Worm (Caenorhabditis elegans) whole organism, L3 larva: ENCODE results near the gene F43C11.12.

Source experiments
- R02D3.7 ChIP-seq: fragments of 150-350 bp; optimal IDR thresholded peaks from 2 replicates; lab custom pipeline; 2014; ENCODE audit warnings: missing biosample characterization, missing genetic modification characterization
- ZK546.5 ChIP-seq: sonication (generic microtip); optimal IDR thresholded peaks from 2 replicates; lab custom pipeline; 2017; ENCODE audit warnings: missing biosample characterization, missing genetic modification characterization
- ama-1 ChIP-seq: fragments of 150-350 bp; optimal IDR thresholded peaks from 2 replicates; lab custom pipeline; 2018
- ceh-16 ChIP-seq: sonication (generic microtip); optimal IDR thresholded peaks from 2 replicates; lab custom pipeline; 2017; ENCODE audit warnings: missing biosample characterization, missing genetic modification characterization
- ceh-28 ChIP-seq: fragments of 150-350 bp; optimal IDR thresholded peaks from 2 replicates; lab custom pipeline; 2014; ENCODE audit warnings: missing biosample characterization, missing genetic modification reagents, missing genetic modification characterization
- ceh-82 ChIP-seq: fragments of 150-350 bp; optimal IDR thresholded peaks from 2 replicates; lab custom pipeline; 2014; ENCODE audit warnings: missing biosample characterization, missing genetic modification characterization
- daf-12 ChIP-seq: fragments of 150-350 bp; optimal IDR thresholded peaks from 2 replicates; lab custom pipeline; 2014; ENCODE audit warnings: missing biosample characterization, missing genetic modification reagents, missing genetic modification characterization
- egl-27 ChIP-seq: sonication (generic microtip); optimal IDR thresholded peaks from 4 replicates; lab custom pipeline; 2017; ENCODE audit warnings: missing biosample characterization, missing genetic modification reagents, missing genetic modification characterization
- egl-5 ChIP-seq: fragments of 150-350 bp; optimal IDR thresholded peaks from 2 replicates; lab custom pipeline; 2017; ENCODE audit warnings: missing biosample characterization, missing genetic modification reagents, missing genetic modification characterization, inconsistent platforms
- elt-2 ChIP-seq: sonication (generic microtip); optimal IDR thresholded peaks from 2 replicates; lab custom pipeline; 2016; ENCODE audit warnings: missing genetic modification reagents, mild to moderate bottlenecking, missing genetic modification characterization, missing compliant biosample characterization
- elt-3 ChIP-seq, 3 experiments: fragments of 150-350 bp in 1 of 3; sonication (generic microtip) in 2 of 3; optimal IDR thresholded peaks; 2 replicates in 2 of 3; 4 replicates in 1 of 3; lab custom pipeline; 2014 to 2017; ENCODE audit warnings: missing biosample characterization in 3 of 3, missing genetic modification characterization in 3 of 3
- eor-1 ChIP-seq, 2 experiments: fragments of 150-350 bp; optimal IDR thresholded peaks; 2 replicates each; lab custom pipeline; 2014 to 2018; ENCODE audit warnings: missing biosample characterization in 2 of 2, missing genetic modification characterization in 2 of 2
- fkh-10 ChIP-seq: sonication (generic microtip); optimal IDR thresholded peaks from 2 replicates; lab custom pipeline; 2017; ENCODE audit warnings: missing biosample characterization, missing genetic modification reagents, missing genetic modification characterization
- fkh-2 ChIP-seq: fragments of 150-350 bp; optimal IDR thresholded peaks from 2 replicates; lab custom pipeline; 2014; ENCODE audit warnings: missing biosample characterization, missing genetic modification reagents, missing genetic modification characterization
- fos-1 ChIP-seq: fragments of 150-350 bp; optimal IDR thresholded peaks from 2 replicates; lab custom pipeline; 2014; ENCODE audit warnings: missing biosample characterization, missing genetic modification characterization
- jun-1 ChIP-seq: fragments of 150-350 bp; optimal IDR thresholded peaks from 2 replicates; lab custom pipeline; 2014; ENCODE audit warnings: missing biosample characterization, missing genetic modification reagents, missing genetic modification characterization
- lin-39 ChIP-seq: fragments of 150-350 bp; optimal IDR thresholded peaks from 2 replicates; lab custom pipeline; 2018; ENCODE audit warnings: missing biosample characterization, missing genetic modification reagents, missing genetic modification characterization
- lsy-12 ChIP-seq: sonication (generic microtip); optimal IDR thresholded peaks from 2 replicates; lab custom pipeline; 2016; ENCODE audit warnings: mild to moderate bottlenecking, missing genetic modification characterization, missing compliant biosample characterization
- mdl-1 ChIP-seq: fragments of 150-350 bp; optimal IDR thresholded peaks from 2 replicates; lab custom pipeline; 2014; ENCODE audit warnings: missing biosample characterization, missing genetic modification characterization
- mml-1 ChIP-seq: fragments of 150-350 bp; sonication (generic microtip); optimal IDR thresholded peaks from 3 replicates; lab custom pipeline; 2014; ENCODE audit warnings: missing biosample characterization, missing genetic modification characterization
- nhr-12 ChIP-seq: fragments of 150-350 bp; optimal IDR thresholded peaks from 2 replicates; lab custom pipeline; 2014; ENCODE audit warnings: missing biosample characterization, missing genetic modification characterization
- nhr-23 ChIP-seq: fragments of 150-350 bp; optimal IDR thresholded peaks from 2 replicates; lab custom pipeline; 2014; ENCODE audit warnings: missing biosample characterization, missing genetic modification reagents, missing genetic modification characterization
- nhr-237 ChIP-seq: fragments of 150-350 bp; optimal IDR thresholded peaks from 2 replicates; lab custom pipeline; 2014; ENCODE audit warnings: missing biosample characterization, missing genetic modification characterization
- nhr-25 ChIP-seq: sonication (generic microtip); optimal IDR thresholded peaks from 2 replicates; lab custom pipeline; 2017; ENCODE audit warnings: missing biosample characterization, missing genetic modification characterization
- nhr-28 ChIP-seq: fragments of 150-350 bp; optimal IDR thresholded peaks from 2 replicates; lab custom pipeline; 2014; ENCODE audit warnings: missing biosample characterization, missing genetic modification characterization
- nhr-43 ChIP-seq: sonication (generic microtip); optimal IDR thresholded peaks from 2 replicates; lab custom pipeline; 2016; ENCODE audit warnings: mild to moderate bottlenecking, missing genetic modification characterization, missing compliant biosample characterization; ENCODE audit not compliant: poor library complexity, severe bottlenecking
- nhr-67 ChIP-seq: fragments of 150-350 bp; optimal IDR thresholded peaks from 2 replicates; lab custom pipeline; 2014; ENCODE audit warnings: missing biosample characterization, missing genetic modification characterization
- nhr-77 ChIP-seq: fragments of 150-350 bp; optimal IDR thresholded peaks from 2 replicates; lab custom pipeline; 2014; ENCODE audit warnings: missing biosample characterization, missing genetic modification characterization
- pqm-1 ChIP-seq: fragments of 150-350 bp; optimal IDR thresholded peaks from 2 replicates; lab custom pipeline; 2017; ENCODE audit warnings: missing biosample characterization, missing genetic modification characterization, inconsistent platforms
- sea-2 ChIP-seq: fragments of 150-350 bp; sonication (generic microtip); optimal IDR thresholded peaks from 4 replicates; lab custom pipeline; 2014; ENCODE audit warnings: missing biosample characterization, missing genetic modification reagents, missing genetic modification characterization
- skn-1 ChIP-seq: fragments of 150-350 bp; optimal IDR thresholded peaks from 2 replicates; lab custom pipeline; 2014; ENCODE audit warnings: missing biosample characterization, missing genetic modification characterization
- snpc-4 ChIP-seq: fragments of 150-350 bp; optimal IDR thresholded peaks from 2 replicates; lab custom pipeline; 2014; ENCODE audit warnings: missing biosample characterization, missing genetic modification characterization
- unc-62 ChIP-seq: fragments of 150-350 bp; sonication (generic microtip); optimal IDR thresholded peaks from 4 replicates; lab custom pipeline; 2014; ENCODE audit warnings: missing biosample characterization, missing genetic modification reagents, missing genetic modification characterization
- zag-1 ChIP-seq: fragments of 150-350 bp; optimal IDR thresholded peaks from 2 replicates; lab custom pipeline; 2014; ENCODE audit warnings: missing biosample characterization, missing genetic modification characterization
- ztf-11 ChIP-seq: fragments of 150-350 bp; optimal IDR thresholded peaks from 2 replicates; lab custom pipeline; 2014; ENCODE audit warnings: missing biosample characterization, missing genetic modification characterization
- ztf-4 ChIP-seq: fragments of 150-350 bp; optimal IDR thresholded peaks from 2 replicates; lab custom pipeline; 2014; ENCODE audit warnings: missing biosample characterization, missing genetic modification characterization

F43C11.12 gene

DNA sequence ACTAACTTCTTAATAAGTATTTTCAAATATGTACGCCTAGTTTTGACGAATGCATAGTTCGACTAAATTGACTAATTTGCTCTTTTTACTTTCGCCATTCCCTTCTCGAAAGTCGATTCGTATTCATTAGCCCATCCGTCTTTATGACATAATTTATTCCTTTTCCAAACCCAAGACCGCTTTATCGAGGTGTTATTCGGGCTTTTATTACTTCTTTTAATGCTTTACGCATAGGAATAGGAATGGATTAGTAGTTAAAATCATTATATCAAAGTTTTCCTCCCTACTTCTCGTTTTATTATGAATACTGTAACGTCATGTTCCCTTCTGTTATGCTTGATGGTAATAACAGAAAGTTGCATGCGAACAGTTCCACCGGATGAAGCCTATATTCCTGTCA, 8.4 kb upstream of the F43C11.12 start, which contains the start of gene F16G10.2:
F16G10.2 (plus strand) TSS at position 301 of the 400 bp plus-strand sequence.
- TF ChIP-seq nhr-43 (tag; lab: Kevin White, UChicago) (no peak), nhr-25 (tag; lab: Kevin White, UChicago) (no peak), sea-2 (GFP tag; lab: Kevin White, UChicago) (no peak), jun-1 (no peak), nhr-12 (tag; lab: Kevin White, UChicago) (no peak), ztf-11 (tag; lab: Kevin White, UChicago) (no peak), nhr-77 (tag; lab: Kevin White, UChicago) (no peak), egl-27 (tag; lab: Kevin White, UChicago) (no peak), unc-62 (GFP tag; lab: Kevin White, UChicago) (no peak), pqm-1 (tag; lab: Kevin White, UChicago) (no peak), zag-1 (tag; lab: Kevin White, UChicago) (no peak), ceh-28 (tag; lab: Kevin White, UChicago) (no peak), ZK546.5 (no peak)

DNA sequence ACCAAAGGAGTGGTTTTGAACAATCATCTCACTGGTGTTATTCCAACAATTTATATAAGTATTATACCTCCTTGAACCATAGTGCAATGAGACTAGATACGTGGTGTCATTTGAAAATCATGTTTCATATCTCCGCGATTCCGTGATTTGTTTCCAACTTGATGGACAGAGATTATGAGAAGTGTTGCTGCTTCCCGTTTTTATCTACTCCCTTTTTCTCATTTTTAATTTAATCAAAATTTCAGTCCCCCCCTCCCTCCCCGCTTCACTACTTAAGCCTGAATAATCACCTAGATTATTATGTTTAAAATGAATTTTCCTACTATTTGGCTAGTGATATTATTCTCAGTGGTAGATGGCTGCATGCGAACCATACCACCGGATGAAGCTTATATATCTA, 5.6 kb upstream of the F43C11.12 start, which contains the start of gene F16G10.3:
F16G10.3 (plus strand) TSS at position 301 of the 400 bp plus-strand sequence.
- no peak for TF ChIP-seq daf-12 (tag; lab: Kevin White, UChicago)
- TF ChIP-seq mdl-1 (tag; lab: Kevin White, UChicago): no peak
- no peak for TF ChIP-seq lin-39 (tag; lab: Kevin White, UChicago)
- no peak for TF ChIP-seq jun-1
- TF ChIP-seq R02D3.7 (tag; lab: Kevin White, UChicago): no peak
- TF ChIP-seq nhr-237: no peak
- TF ChIP-seq nhr-43 (tag; lab: Kevin White, UChicago): no peak
- TF ChIP-seq elt-2 (tag; lab: Kevin White, UChicago): no peak
- TF ChIP-seq fkh-10: no peak
- TF ChIP-seq fos-1: no peak
- no peak for TF ChIP-seq sea-2 (GFP tag; lab: Kevin White, UChicago)
- no peak for TF ChIP-seq ztf-11 (tag; lab: Kevin White, UChicago)
- no peak for TF ChIP-seq egl-5 (tag; lab: Kevin White, UChicago)
- TF ChIP-seq nhr-25 (tag; lab: Kevin White, UChicago): no peak
- TF ChIP-seq ceh-16 (tag; lab: Kevin White, UChicago): no peak
- no peak for TF ChIP-seq nhr-67 (tag; lab: Kevin White, UChicago)

ce11 chrII:2368956-2369355, 2.4 kb upstream of the F43C11.12 start, which contains the start of gene hpo-25:
Gene hpo-25, plus strand, starts transcription at chrII:2369256.
- TF ChIP-seq fos-1: no peak
- TF ChIP-seq nhr-28 (tag; lab: Kevin White, UChicago): no peak
- no peak for TF ChIP-seq nhr-67 (tag; lab: Kevin White, UChicago)
- no peak for TF ChIP-seq nhr-77 (tag; lab: Kevin White, UChicago)
- TF ChIP-seq daf-12 (tag; lab: Kevin White, UChicago): no peak
- TF ChIP-seq unc-62 (GFP tag; lab: Kevin White, UChicago): no peak
- no peak for TF ChIP-seq snpc-4 (tag; lab: Kevin White, UChicago)
- TF ChIP-seq sea-2 (GFP tag; lab: Kevin White, UChicago): no peak
- TF ChIP-seq ztf-4 (tag; lab: Kevin White, UChicago): no peak
- TF ChIP-seq eor-1 (tag; optimal IDR thresholded peaks at IDR 0.05; lab: Kevin White, UChicago): no peak
- TF ChIP-seq mml-1 (tag; lab: Kevin White, UChicago): no peak
- no peak for TF ChIP-seq pqm-1 (tag; lab: Kevin White, UChicago)
- TF ChIP-seq lin-39 (tag; lab: Kevin White, UChicago): no peak
- TF ChIP-seq nhr-237: no peak
- TF ChIP-seq ama-1: no peak
- TF ChIP-seq fkh-2 (tag; lab: Kevin White, UChicago): no peak
- TF ChIP-seq, all 47 proteins: peak for 0

DNA sequence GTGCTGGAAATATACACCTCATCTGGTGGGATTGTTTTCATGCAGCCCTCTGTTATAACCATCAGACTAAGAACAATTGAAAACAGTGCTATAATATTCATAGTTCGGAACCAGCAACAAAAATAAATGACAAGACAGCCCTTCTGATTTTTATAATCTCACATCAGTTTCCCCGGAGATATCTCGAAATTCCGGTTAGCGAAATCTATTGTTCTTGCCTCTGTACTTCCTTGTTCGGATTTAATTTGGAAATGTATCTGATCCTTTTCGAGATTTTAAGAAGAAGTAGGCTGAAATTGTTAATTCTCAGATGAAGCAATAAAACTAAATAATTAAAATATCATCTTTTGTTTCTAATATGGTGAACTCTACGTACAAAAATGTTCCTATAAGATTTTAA, 2.9 kb downstream of the F43C11.12 start, which contains the start of gene F43C11.11:
F43C11.11 (minus strand) TSS at position 101 of the 400 bp plus-strand sequence.
- TF ChIP-seq ceh-16 (tag; lab: Kevin White, UChicago) (no peak), fkh-2 (tag; lab: Kevin White, UChicago) (no peak), mml-1 (tag; lab: Kevin White, UChicago) (no peak), nhr-23 (no peak), elt-3 (tag; optimal IDR thresholded peaks at IDR 0.05; lab: Kevin White, UChicago) (no peak), pqm-1 (tag; lab: Kevin White, UChicago) (no peak), skn-1 (no peak), lsy-12 (no peak), nhr-77 (tag; lab: Kevin White, UChicago) (no peak), fkh-10 (no peak), ceh-82 (tag; lab: Kevin White, UChicago) (no peak), zag-1 (tag; lab: Kevin White, UChicago) (no peak)
